Worm (Caenorhabditis elegans) whole organism, late embryonic: ENCODE data around the gene F57F5.3.

ENCODE experiments used
- C38D4.7 ChIP-seq: fragments of 200-800 bp; sonication (Bioruptor generic); optimal IDR thresholded peaks from 2 replicates; lab custom pipeline; 2018; ENCODE audit warnings: mild to moderate bottlenecking, missing genetic modification characterization, moderate library complexity, missing compliant biosample characterization
- K09A11.1 ChIP-seq: sonication (generic microtip); optimal IDR thresholded peaks from 2 replicates; lab custom pipeline; 2017; ENCODE audit warnings: antibody characterized with exemption, mild to moderate bottlenecking, missing genetic modification characterization, missing compliant biosample characterization; ENCODE audit not compliant: insufficient read depth
- ceh-14 ChIP-seq: sonication (generic microtip); optimal IDR thresholded peaks from 2 replicates; lab custom pipeline; 2016; ENCODE audit warnings: missing genotype, missing genetic modification characterization, missing compliant biosample characterization
- ceh-34 ChIP-seq: sonication (generic microtip); optimal IDR thresholded peaks from 2 replicates; lab custom pipeline; 2016; ENCODE audit warnings: mild to moderate bottlenecking, missing genetic modification characterization, missing compliant biosample characterization
- ceh-9 ChIP-seq: sonication (generic microtip); optimal IDR thresholded peaks from 2 replicates; lab custom pipeline; 2016; ENCODE audit warnings: mild to moderate bottlenecking, missing genetic modification characterization, inconsistent platforms, missing compliant biosample characterization
- che-1 ChIP-seq: sonication (generic microtip); optimal IDR thresholded peaks from 2 replicates; lab custom pipeline; 2016; ENCODE audit warnings: mild to moderate bottlenecking, missing genetic modification characterization, missing compliant biosample characterization
- dmd-4 ChIP-seq: sonication (generic microtip); optimal IDR thresholded peaks from 2 replicates; lab custom pipeline; 2016; ENCODE audit warnings: borderline replicate concordance, missing genetic modification characterization, missing compliant biosample characterization
- eyg-1 ChIP-seq: sonication (generic microtip); optimal IDR thresholded peaks from 2 replicates; lab custom pipeline; 2016; ENCODE audit warnings: missing genotype, missing genetic modification characterization, missing compliant biosample characterization
- fkh-10 ChIP-seq: fragments of 150-350 bp; optimal IDR thresholded peaks from 2 replicates; lab custom pipeline; 2014; ENCODE audit warnings: missing biosample characterization, missing genetic modification reagents, missing genetic modification characterization
- hlh-15 ChIP-seq: sonication (generic microtip); optimal IDR thresholded peaks from 2 replicates; lab custom pipeline; 2016; ENCODE audit warnings: missing genetic modification characterization, missing compliant biosample characterization
- nhr-11 ChIP-seq: fragments of 150-350 bp; optimal IDR thresholded peaks from 2 replicates; lab custom pipeline; 2014; ENCODE audit warnings: missing biosample characterization, missing genetic modification characterization
- ref-2 ChIP-seq: sonication (generic microtip); optimal IDR thresholded peaks from 2 replicates; lab custom pipeline; 2016; ENCODE audit warnings: missing genetic modification characterization, missing compliant biosample characterization
- unc-55 ChIP-seq: sonication (generic microtip); optimal IDR thresholded peaks from 2 replicates; lab custom pipeline; 2017; ENCODE audit warnings: missing biosample characterization, missing genetic modification reagents, missing genetic modification characterization

- TF ChIP-seq dmd-4 (tag; lab: Kevin White, UChicago) (no peak), ceh-9 (tag; lab: Kevin White, UChicago) (no peak), fkh-10 (GFP tag; lab: Kevin White, UChicago) (no peak), eyg-1 (tag; lab: Kevin White, UChicago) (no peak), ref-2 (tag; lab: Kevin White, UChicago) (no peak), ceh-34 (no peak), hlh-15 (tag; lab: Kevin White, UChicago) (no peak), ceh-14 (tag; lab: Kevin White, UChicago) (no peak), unc-55 (GFP tag; lab: Kevin White, UChicago) (no peak), K09A11.1 (tag; lab: Kevin White, UChicago) (no peak), C38D4.7 (GFP tag; lab: Kevin White, UChicago) (no peak), nhr-11 (no peak), che-1 (tag; lab: Kevin White, UChicago) (no peak)
Measured at ce11 chrV:12032060-12032459, 25.7 kb upstream of the F57F5.3 start, which contains the start of gene pkc-1.
